Worm (Caenorhabditis elegans): ENCODE results near the gene shpk-1.

The shpk-1 gene

DNA sequence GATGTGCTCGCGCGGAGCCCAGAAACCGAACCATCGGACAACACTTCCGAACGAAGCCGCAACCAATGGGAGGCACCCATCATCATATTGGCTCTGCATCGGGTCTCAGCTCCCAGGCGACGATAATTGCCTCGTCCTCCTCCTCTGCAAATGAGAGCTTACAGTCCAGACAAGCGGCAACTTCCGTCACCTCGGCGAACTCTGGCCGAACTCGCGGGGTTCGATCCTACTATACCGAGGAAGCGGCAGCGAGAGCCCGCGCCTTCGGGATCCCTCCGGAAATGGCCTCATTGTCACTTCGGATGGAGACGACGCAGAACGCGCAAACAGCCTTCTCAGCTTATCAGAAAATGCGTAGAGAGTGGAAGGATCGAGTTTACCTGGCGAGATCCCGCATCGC, 47.1 kb downstream of the shpk-1 start:
- TF ChIP-seq nhr-85 (tag) (no peak), C34B4.2 (tag; optimal IDR thresholded peaks at IDR 0.05) (no peak), fkh-4 (tag; optimal IDR thresholded peaks at IDR 0.05; ENCODE audit: borderline replicate concordance) (no peak), nhr-11 (tag; optimal IDR thresholded peaks at IDR 0.05) (no peak), ceh-82 (tag; optimal IDR thresholded peaks at IDR 0.05) (no peak), grh-1 (GFP tag; IDR thresholded peaks at IDR 0.05) (no peak), nhr-76 (tag; optimal IDR thresholded peaks at IDR 0.05) (no peak), swsn-7 (tag; optimal IDR thresholded peaks at IDR 0.05) (no peak), fkh-10 (GFP tag; optimal IDR thresholded peaks at IDR 0.05) (no peak), unc-98 (GFP tag; IDR thresholded peaks at IDR 0.05) (no peak), egl-27 (tag; optimal IDR thresholded peaks at IDR 0.05) (no peak)

DNA sequence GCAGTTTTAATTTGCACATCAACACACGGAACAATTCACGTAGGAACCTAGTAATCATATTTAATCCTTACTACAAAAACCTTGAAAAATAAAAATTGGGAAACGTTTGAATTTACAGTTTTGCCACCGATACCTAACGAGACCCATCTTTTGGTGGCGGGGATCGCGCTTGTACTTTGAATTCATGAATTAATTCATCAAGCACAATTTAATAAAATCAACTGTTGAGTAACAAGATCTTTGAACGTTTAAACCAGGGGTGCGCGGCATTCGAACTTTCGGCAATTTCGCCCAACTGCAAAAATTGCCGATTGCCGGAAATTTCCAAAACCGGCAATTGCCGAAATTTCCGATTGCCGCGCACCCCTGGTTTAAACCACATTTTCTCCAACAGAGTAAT, 48.9 kb downstream of the shpk-1 start:
- TF ChIP-seq aha-1 (tag; optimal IDR thresholded peaks at IDR 0.05) (no peak), efl-1 (optimal IDR thresholded peaks at IDR 0.05) (no peak), efl-1 (GFP tag; optimal IDR thresholded peaks at IDR 0.05 in 1 of 2) (peak in 1 of 2 experiments; percentile 43)

DNA sequence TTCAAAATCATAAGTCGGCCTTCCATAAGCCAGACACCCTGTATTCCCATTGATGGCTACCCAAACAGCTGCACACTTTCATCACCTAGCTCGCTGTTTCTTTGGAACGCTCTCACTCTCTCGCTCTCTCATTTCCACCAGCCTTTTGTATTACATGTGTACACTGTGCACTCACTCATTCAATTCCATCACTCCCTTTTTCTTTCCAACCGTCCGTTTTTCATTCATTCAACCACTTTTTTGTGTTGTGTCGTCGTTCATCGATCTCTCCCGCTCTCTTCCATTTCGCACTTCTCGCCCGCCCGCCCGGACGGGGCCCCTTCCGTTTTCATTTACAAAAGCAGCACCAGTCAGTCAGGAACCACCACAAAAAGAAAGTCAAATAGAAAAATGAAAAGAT, 50.2 kb downstream of the shpk-1 start:
- TF ChIP-seq aha-1 (tag; optimal IDR thresholded peaks at IDR 0.05) (no peak), nhr-47 (tag; optimal IDR thresholded peaks at IDR 0.05) (no peak), ztf-11 (tag; optimal IDR thresholded peaks at IDR 0.05) (no peak), nhr-28 (tag; optimal IDR thresholded peaks at IDR 0.05) (no peak), fos-1 (tag; optimal IDR thresholded peaks at IDR 0.05) (no peak), lin-15B (tag; optimal IDR thresholded peaks at IDR 0.05) (no peak), lin-14 (GFP tag; optimal IDR thresholded peaks at IDR 0.05) (peak; percentile 52)

DNA sequence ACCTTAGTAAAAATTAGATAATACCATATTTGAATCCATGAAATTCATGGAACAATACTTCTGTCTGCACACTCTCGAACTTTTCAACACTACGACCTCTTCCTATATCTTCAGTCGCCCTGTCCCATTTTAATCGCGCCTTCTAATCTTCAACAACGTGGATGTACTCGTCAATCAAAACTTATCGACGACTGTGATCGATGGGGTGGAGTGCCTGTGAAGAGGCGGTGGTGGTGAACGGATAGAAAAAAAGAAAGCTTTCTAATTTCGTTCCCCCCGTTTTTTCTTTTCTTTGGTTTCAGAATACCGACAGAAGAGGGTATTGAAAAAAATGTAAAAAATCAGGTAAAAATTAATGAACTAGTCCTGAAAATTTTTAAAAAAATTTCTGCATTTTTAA, 51.2 kb downstream of the shpk-1 start:
- TF ChIP-seq blmp-1 (tag; optimal IDR thresholded peaks at IDR 0.05): peak; percentile 78
- TF ChIP-seq fkh-4 (tag; optimal IDR thresholded peaks at IDR 0.05; ENCODE audit: borderline replicate concordance): no peak
- TF ChIP-seq nhr-85 (tag): no peak
- TF ChIP-seq nhr-12 (tag; optimal IDR thresholded peaks at IDR 0.05): no peak
- no peak for TF ChIP-seq mdl-1 (tag; optimal IDR thresholded peaks at IDR 0.05)
- TF ChIP-seq lir-3 (tag; optimal IDR thresholded peaks at IDR 0.05; ENCODE audit: poor library complexity): no peak
- TF ChIP-seq fos-1 (tag; optimal IDR thresholded peaks at IDR 0.05): no peak
- no peak for TF ChIP-seq unc-98 (GFP tag; IDR thresholded peaks at IDR 0.05)
- no peak for TF ChIP-seq fkh-10 (GFP tag; optimal IDR thresholded peaks at IDR 0.05)
- no peak for TF ChIP-seq jun-1 (tag; optimal IDR thresholded peaks at IDR 0.05)
- TF ChIP-seq lin-14 (GFP tag; optimal IDR thresholded peaks at IDR 0.05): peak; percentile 35
- TF ChIP-seq fkh-8 (tag; optimal IDR thresholded peaks at IDR 0.05): no peak
- no peak for TF ChIP-seq zag-1 (tag; optimal IDR thresholded peaks at IDR 0.05)
- no peak for TF ChIP-seq unc-30 (tag; optimal IDR thresholded peaks at IDR 0.05)

DNA sequence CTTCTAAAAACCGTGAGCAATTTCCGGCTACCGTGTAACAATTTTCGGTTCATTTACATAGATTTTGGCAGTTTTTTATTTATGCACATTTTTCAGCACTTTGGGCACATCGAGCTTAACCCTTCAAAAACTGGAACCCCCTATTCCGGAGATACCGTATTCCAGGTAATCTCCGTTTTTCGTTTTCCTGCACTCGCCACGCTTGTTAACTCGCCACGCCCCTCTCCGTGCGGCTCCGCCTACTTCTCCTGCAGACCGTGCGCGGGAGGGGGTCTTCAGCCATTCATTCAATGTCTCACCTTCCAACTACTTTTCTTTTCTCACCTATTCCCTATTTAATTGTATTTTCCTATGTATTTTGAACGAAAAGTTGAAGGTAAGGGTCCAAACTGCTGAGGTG, 52.3 kb downstream of the shpk-1 start:
- TF ChIP-seq efl-1 (optimal IDR thresholded peaks at IDR 0.05): no peak
- TF ChIP-seq efl-1 (GFP tag; optimal IDR thresholded peaks at IDR 0.05 in 1 of 2): peak in 1 of 2 experiments; percentile 85
- peak; percentile 27 for TF ChIP-seq blmp-1 (tag; optimal IDR thresholded peaks at IDR 0.05)
- TF ChIP-seq nhr-90 (tag; optimal IDR thresholded peaks at IDR 0.05; ENCODE audit: poor library complexity): no peak
